Worm (Caenorhabditis elegans) whole organism, mixed stage, embryonic: ENCODE results near the gene D1046.16.

Source experiments
- M03D4.4 ChIP-seq: sonication (generic microtip); optimal IDR thresholded peaks from 2 replicates; lab custom pipeline; 2017; ENCODE audit warnings: mild to moderate bottlenecking, missing genetic modification characterization, missing compliant biosample characterization
- blmp-1 ChIP-seq: fragments of 150-350 bp; optimal IDR thresholded peaks from 2 replicates; lab custom pipeline; 2014; ENCODE audit warnings: missing biosample characterization, missing genetic modification characterization
- ceh-39 ChIP-seq: fragments of 150-350 bp; optimal IDR thresholded peaks from 2 replicates; lab custom pipeline; 2014; ENCODE audit warnings: missing biosample characterization, missing genetic modification characterization
- ceh-83 ChIP-seq: fragments of 200-800 bp; sonication (Bioruptor generic); optimal IDR thresholded peaks from 2 replicates; lab custom pipeline; 2018; ENCODE audit warnings: mild to moderate bottlenecking, missing genetic modification characterization, missing compliant biosample characterization
- ces-1 ChIP-seq: fragments of 150-350 bp; optimal IDR thresholded peaks from 2 replicates; lab custom pipeline; 2014; ENCODE audit warnings: missing biosample characterization, missing genetic modification reagents, missing genetic modification characterization
- cnd-1 ChIP-seq: fragments of 200-800 bp; sonication (Bioruptor generic); optimal IDR thresholded peaks from 2 replicates; lab custom pipeline; 2018; ENCODE audit warnings: mild to moderate bottlenecking, missing genetic modification characterization, missing compliant biosample characterization
- drap-1 ChIP-seq: fragments of 200-800 bp; sonication (Bioruptor generic); optimal IDR thresholded peaks from 3 replicates; lab custom pipeline; 2018; ENCODE audit warnings: mild to moderate bottlenecking, missing genetic modification characterization, missing compliant biosample characterization
- elt-1 ChIP-seq: sonication (generic microtip); optimal IDR thresholded peaks from 2 replicates; lab custom pipeline; 2017; ENCODE audit warnings: missing genetic modification characterization, mild to moderate bottlenecking, missing compliant biosample characterization, antibody characterized with exemption, moderate library complexity, borderline replicate concordance; ENCODE audit not compliant: insufficient read depth
- elt-3 ChIP-seq: fragments of 150-350 bp; optimal IDR thresholded peaks from 2 replicates; lab custom pipeline; 2014; ENCODE audit warnings: missing biosample characterization, missing genetic modification characterization
- hlh-1 ChIP-seq: fragments of 150-350 bp; optimal IDR thresholded peaks from 2 replicates; lab custom pipeline; 2014; ENCODE audit warnings: missing biosample characterization, missing genetic modification reagents, missing genetic modification characterization
- lin-32 ChIP-seq: fragments of 200-800 bp; sonication (Bioruptor generic); optimal IDR thresholded peaks from 2 replicates; lab custom pipeline; 2018; ENCODE audit warnings: mild to moderate bottlenecking, missing genetic modification characterization, missing compliant biosample characterization
- lsy-2 ChIP-seq: fragments of 150-350 bp; optimal IDR thresholded peaks from 2 replicates; lab custom pipeline; 2014; ENCODE audit warnings: missing biosample characterization, missing genetic modification characterization
- mab-5 ChIP-seq: fragments of 150-350 bp; optimal IDR thresholded peaks from 2 replicates; lab custom pipeline; 2014; ENCODE audit warnings: missing biosample characterization, missing genetic modification characterization
- mep-1 ChIP-seq: fragments of 150-350 bp; optimal IDR thresholded peaks from 2 replicates; lab custom pipeline; 2017; ENCODE audit warnings: missing biosample characterization, missing genetic modification reagents, missing genetic modification characterization, inconsistent platforms
- mls-2 ChIP-seq: sonication (generic microtip); optimal IDR thresholded peaks from 2 replicates; lab custom pipeline; 2016; ENCODE audit warnings: mild to moderate bottlenecking, missing genetic modification characterization, moderate library complexity, missing compliant biosample characterization
- nhr-12 ChIP-seq: fragments of 150-350 bp; optimal IDR thresholded peaks from 2 replicates; lab custom pipeline; 2014; ENCODE audit warnings: missing biosample characterization, missing genetic modification characterization
- nhr-2 ChIP-seq: fragments of 150-350 bp; optimal IDR thresholded peaks from 2 replicates; lab custom pipeline; 2014; ENCODE audit warnings: missing biosample characterization, missing genetic modification characterization
- nhr-237 ChIP-seq: fragments of 150-350 bp; optimal IDR thresholded peaks from 2 replicates; lab custom pipeline; 2014; ENCODE audit warnings: missing biosample characterization, missing genetic modification characterization
- nhr-76 ChIP-seq: sonication (generic microtip); optimal IDR thresholded peaks from 2 replicates; lab custom pipeline; 2017; ENCODE audit warnings: missing biosample characterization, missing genetic modification characterization
- pha-4 ChIP-seq: fragments of 150-350 bp; optimal IDR thresholded peaks from 2 replicates; lab custom pipeline; 2018; ENCODE audit warnings: missing biosample characterization, missing genetic modification reagents, missing genetic modification characterization
- sem-2 ChIP-seq: fragments of 200-800 bp; sonication (Bioruptor generic); optimal IDR thresholded peaks from 2 replicates; lab custom pipeline; 2018; ENCODE audit warnings: mild to moderate bottlenecking, missing genetic modification characterization, missing compliant biosample characterization
- snpc-4 ChIP-seq: fragments of 150-350 bp; optimal IDR thresholded peaks from 2 replicates; lab custom pipeline; 2014; ENCODE audit warnings: missing biosample characterization, missing genetic modification characterization
- sptf-1 ChIP-seq: sonication (generic microtip); optimal IDR thresholded peaks from 2 replicates; lab custom pipeline; 2017; ENCODE audit warnings: mild to moderate bottlenecking, missing genetic modification characterization, moderate library complexity, missing compliant biosample characterization
- tbx-8 ChIP-seq: fragments of 200-800 bp; sonication (Bioruptor generic); optimal IDR thresholded peaks from 2 replicates; lab custom pipeline; 2018; ENCODE audit warnings: mild to moderate bottlenecking, missing genetic modification characterization, moderate library complexity, missing compliant biosample characterization
- unc-120 ChIP-seq: sonication (generic microtip); optimal IDR thresholded peaks from 2 replicates; lab custom pipeline; 2017; ENCODE audit warnings: missing genetic modification characterization, missing compliant biosample characterization; ENCODE audit not compliant: poor library complexity, severe bottlenecking
- unc-39 ChIP-seq: fragments of 150-350 bp; optimal IDR thresholded peaks from 2 replicates; lab custom pipeline; 2014; ENCODE audit warnings: missing biosample characterization, missing genetic modification characterization
- unc-62 ChIP-seq: fragments of 150-350 bp; optimal IDR thresholded peaks from 2 replicates; lab custom pipeline; 2014; ENCODE audit warnings: missing biosample characterization, missing genetic modification reagents, missing genetic modification characterization
- zip-8 ChIP-seq: fragments of 150-350 bp; optimal IDR thresholded peaks from 2 replicates; lab custom pipeline; 2014; ENCODE audit warnings: missing biosample characterization, missing genetic modification characterization
- ztf-11 ChIP-seq: fragments of 150-350 bp; optimal IDR thresholded peaks from 2 replicates; lab custom pipeline; 2014; ENCODE audit warnings: missing biosample characterization, missing genetic modification characterization

Gene D1046.16

ce11 chrIV:8892558-8892957 is 29.4 kb upstream of the D1046.16 start, which contains the start of gene C27B7.2:
Gene C27B7.2, plus strand, starts transcription at chrIV:8892858.
- no peak for TF ChIP-seq lsy-2 (tag; lab: Kevin White, UChicago)
- no peak for TF ChIP-seq ceh-39
- TF ChIP-seq M03D4.4 (tag; lab: Kevin White, UChicago) = no peak
- TF ChIP-seq cnd-1 = no peak
- TF ChIP-seq mep-1 (tag; lab: Kevin White, UChicago) = no peak
- TF ChIP-seq drap-1 (GFP tag; lab: Kevin White, UChicago) = no peak
- no peak for TF ChIP-seq nhr-237 (tag; lab: Kevin White, UChicago)
- no peak for TF ChIP-seq nhr-2 (tag; lab: Kevin White, UChicago)
- TF ChIP-seq unc-39 = no peak
- TF ChIP-seq, all 35 proteins: peak for 0

- TF ChIP-seq mep-1 (tag; lab: Kevin White, UChicago) = peak; percentile 22
- TF ChIP-seq nhr-237 (tag; lab: Kevin White, UChicago) = peak; percentile 58
- TF ChIP-seq pha-4 (tag; lab: Kevin White, UChicago) = peak; percentile 90
- TF ChIP-seq ces-1 = peak; percentile 57
- peak; percentile 58 for TF ChIP-seq unc-120 (tag; lab: Kevin White, UChicago)
- peak; percentile 21 for TF ChIP-seq hlh-1 (tag; lab: Kevin White, UChicago)
- TF ChIP-seq lsy-2 (tag; lab: Kevin White, UChicago) = peak; percentile 40
- TF ChIP-seq ceh-39 = peak; percentile 20
- TF ChIP-seq sptf-1 (tag; lab: Kevin White, UChicago) = no peak
- TF ChIP-seq nhr-12 (tag; lab: Kevin White, UChicago) = no peak
- no peak for TF ChIP-seq snpc-4 (tag; lab: Kevin White, UChicago)
These were observed 28.2 kb upstream of the D1046.16 start, which contains the start of gene rad-54.L2 for ce11 chrIV:8893746-8894145. Gene rad-54.L2, plus strand, starts transcription at chrIV:8894077.

DNA sequence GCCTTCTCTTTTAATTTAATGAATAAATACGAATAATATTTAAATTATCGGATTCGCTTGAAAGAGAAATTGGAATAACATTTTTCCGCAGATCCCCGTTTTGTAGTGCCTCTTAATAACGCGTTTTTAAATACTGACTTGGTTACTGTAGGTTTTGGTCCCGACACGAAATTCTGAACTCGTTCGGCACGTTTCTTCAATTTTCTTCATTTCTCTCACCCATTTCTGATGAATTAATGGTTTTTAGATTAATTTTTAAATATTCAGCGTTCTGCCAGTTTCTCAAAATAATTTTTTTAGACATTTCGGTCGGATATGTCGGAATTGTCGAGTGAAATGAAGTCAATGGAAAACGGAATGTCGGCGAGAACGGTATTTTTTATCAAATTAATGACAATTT is 20.6 kb upstream of the D1046.16 start, which contains the start of gene C27B7.5:
Gene C27B7.5 (plus strand): TSS at position 301 of the 400 bp plus-strand sequence.
- TF ChIP-seq sem-2 (GFP tag; lab: Kevin White, UChicago) (no peak), elt-1 (tag; lab: Kevin White, UChicago) (no peak), blmp-1 (no peak), snpc-4 (tag; lab: Kevin White, UChicago) (no peak), nhr-76 (tag; lab: Kevin White, UChicago) (no peak)

DNA sequence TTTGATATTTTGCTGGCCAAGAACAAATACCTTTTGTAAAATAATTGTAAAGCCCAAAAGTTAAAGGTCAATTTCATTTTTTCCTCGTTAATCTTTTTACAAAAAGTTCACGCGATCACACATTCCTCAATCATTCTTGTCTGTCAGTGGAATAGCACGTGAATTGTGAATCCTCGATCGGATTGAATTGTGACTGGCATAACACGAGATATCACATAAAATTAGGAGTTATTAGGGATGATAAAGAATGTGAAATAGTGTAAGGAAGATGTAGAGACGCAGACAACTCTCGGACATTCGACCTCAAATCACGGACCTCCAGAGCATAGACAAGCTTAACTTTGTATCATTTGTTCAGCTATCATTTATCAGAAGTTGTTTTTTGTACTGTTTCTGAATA is 15.8 kb upstream of the D1046.16 start, which contains the start of gene C27B7.6:
Gene C27B7.6 (minus strand): TSS at position 182 of the 400 bp plus-strand sequence.
- TF ChIP-seq ces-1 (no peak), unc-62 (GFP tag; lab: Kevin White, UChicago) (peak; percentile 43), elt-3 (tag; lab: Kevin White, UChicago) (no peak)

- no peak for TF ChIP-seq drap-1 (GFP tag; lab: Kevin White, UChicago)
- no peak for TF ChIP-seq snpc-4 (tag; lab: Kevin White, UChicago)
- no peak for TF ChIP-seq elt-1 (tag; lab: Kevin White, UChicago)
- no peak for TF ChIP-seq mab-5 (tag; lab: Kevin White, UChicago)
- TF ChIP-seq unc-39 = no peak
These were observed 15.2 kb upstream of the D1046.16 start, which contains the start of gene C27B7.7 for ce11 chrIV:8906743-8907142. Gene C27B7.7, plus strand, starts transcription at chrIV:8907043.

DNA sequence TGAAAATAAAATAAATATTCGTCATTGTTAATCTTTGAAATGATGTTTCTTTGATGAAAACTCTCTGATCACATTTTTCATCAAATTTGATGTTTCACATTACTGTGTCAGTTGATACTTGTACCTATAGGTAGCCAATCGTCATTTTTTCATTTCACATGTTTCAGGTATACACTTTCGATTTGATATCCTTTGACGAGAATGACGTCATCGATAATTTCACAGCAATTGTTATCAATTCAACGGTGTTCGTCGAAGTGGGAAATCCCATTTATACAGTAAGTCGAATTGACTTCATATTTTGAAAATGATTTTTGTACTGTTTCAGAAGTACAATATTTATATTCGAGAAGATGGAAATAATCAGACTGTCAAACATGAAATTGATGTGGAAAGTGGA is 7.8 kb upstream of the D1046.16 start:
- peak; percentile 31 for TF ChIP-seq zip-8 (tag; lab: Kevin White, UChicago)
- no peak for TF ChIP-seq mep-1 (tag; lab: Kevin White, UChicago)

DNA sequence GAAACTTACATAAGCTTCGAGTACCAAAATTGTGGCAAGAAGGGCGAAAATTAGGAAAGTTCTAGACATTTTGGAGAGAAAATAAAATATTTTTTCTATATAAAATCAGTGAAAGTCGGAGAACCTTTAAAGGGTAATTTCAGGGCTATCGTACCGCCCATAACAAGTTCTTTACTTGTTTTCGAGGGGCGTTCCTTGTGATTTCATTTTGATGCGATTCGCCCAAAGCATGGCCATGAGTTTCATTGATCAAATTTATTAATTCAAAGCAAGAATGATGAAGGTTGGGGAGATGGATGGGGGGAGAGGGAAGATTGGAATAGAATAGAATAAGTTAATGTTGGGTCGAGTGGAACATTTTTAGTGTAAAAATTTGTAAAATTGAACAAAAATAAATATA is 5.9 kb upstream of the D1046.16 start, which contains the start of gene C27B7.9:
Gene C27B7.9 (minus strand): TSS at position 101 of the 400 bp plus-strand sequence.
- TF ChIP-seq ztf-11 (tag; lab: Kevin White, UChicago) (no peak), tbx-8 (GFP tag; lab: Kevin White, UChicago) (no peak), nhr-2 (tag; lab: Kevin White, UChicago) (no peak), nhr-76 (tag; lab: Kevin White, UChicago) (no peak), sem-2 (GFP tag; lab: Kevin White, UChicago) (no peak), pha-4 (tag; lab: Kevin White, UChicago) (no peak), sptf-1 (tag; lab: Kevin White, UChicago) (no peak), blmp-1 (no peak), cnd-1 (no peak), unc-120 (tag; lab: Kevin White, UChicago) (no peak), mls-2 (no peak), mab-5 (tag; lab: Kevin White, UChicago) (no peak), lin-32 (no peak), elt-1 (tag; lab: Kevin White, UChicago) (no peak), mep-1 (tag; lab: Kevin White, UChicago) (no peak), M03D4.4 (tag; lab: Kevin White, UChicago) (no peak), unc-39 (no peak), hlh-1 (tag; lab: Kevin White, UChicago) (no peak), unc-62 (GFP tag; lab: Kevin White, UChicago) (no peak), ceh-83 (GFP tag; lab: Kevin White, UChicago) (no peak)
